Fruit fly (Drosophila melanogaster) whole organism, wandering third instar larva: Measurements from ENCODE around the gene Pif1B.

Source experiments
- Sp1 ChIP-seq: fragments of 200-800 bp; sonication (Bioruptor generic); optimal IDR thresholded peaks from 3 replicates; lab custom pipeline; 2019; ENCODE audit warnings: missing biosample characterization, mild to moderate bottlenecking, missing genetic modification characterization, moderate library complexity
- brk ChIP-seq: fragments of 200-800 bp; sonication (Bioruptor generic); optimal IDR thresholded peaks from 2 replicates; lab custom pipeline; 2016; ENCODE audit warnings: missing biosample characterization, mild to moderate bottlenecking, missing genetic modification characterization
- fru ChIP-seq: fragments of 200-800 bp; sonication (Bioruptor generic); optimal IDR thresholded peaks from 3 replicates; lab custom pipeline; 2016; ENCODE audit warnings: missing biosample characterization, mild to moderate bottlenecking, missing genetic modification characterization

- TF ChIP-seq fru (GFP tag; lab: Kevin White, UChicago) (no peak), Sp1 (GFP tag; lab: Kevin White, UChicago) (no peak), brk (GFP tag; lab: Kevin White, UChicago) (no peak)
These were observed 4.4 kb upstream of the Pif1B start, which contains the start of gene CG9839 for dm6 chr3R:8805388-8805852.
